Fruit fly (Drosophila melanogaster): ENCODE results near the gene ssp6.

- TF ChIP-seq CG11093 (GFP tag; IDR thresholded peaks at IDR 0.05) (no peak), lola (GFP tag; optimal IDR thresholded peaks at IDR 0.05) (no peak), Hr51 (GFP tag; optimal IDR thresholded peaks at IDR 0.05) (no peak), z (GFP tag; IDR thresholded peaks at IDR 0.05) (no peak), sima (GFP tag; optimal IDR thresholded peaks at IDR 0.05) (no peak), NC2α (GFP tag; optimal IDR thresholded peaks at IDR 0.05) (no peak)
Observed at dm6 chr3L:6036141-6036540, 40.4 kb upstream of the ssp6 start.

Measured in whole organism, embryonic.